Worm (Caenorhabditis elegans) whole organism, early embryonic: Measurements from ENCODE around the gene ZK896.4.

Experiments used
- ama-1 ChIP-seq: fragments of 150-350 bp; optimal IDR thresholded peaks from 2 replicates; lab custom pipeline; 2014
- ceh-36 ChIP-seq: sonication (generic microtip); optimal IDR thresholded peaks from 2 replicates; lab custom pipeline; 2016; ENCODE audit warnings: missing genetic modification characterization, inconsistent platforms, missing compliant biosample characterization
- ets-7 ChIP-seq: sonication (generic microtip); optimal IDR thresholded peaks from 2 replicates; lab custom pipeline; 2016; ENCODE audit warnings: missing genotype, missing genetic modification characterization, missing compliant biosample characterization
- pes-1 ChIP-seq: fragments of 200-800 bp; sonication (Bioruptor generic); IDR thresholded peaks from 2 replicates; pipeline ENCODE4 v1.3.6; 2022; ENCODE audit warnings: missing genetic modification reagents, missing genetic modification characterization, missing compliant biosample characterization
- scrt-1 ChIP-seq: fragments of 200-800 bp; sonication (Bioruptor generic); IDR thresholded peaks from 2 replicates; pipeline ENCODE4 v1.3.6; 2022; ENCODE audit warnings: missing genetic modification characterization, missing compliant biosample characterization

DNA sequence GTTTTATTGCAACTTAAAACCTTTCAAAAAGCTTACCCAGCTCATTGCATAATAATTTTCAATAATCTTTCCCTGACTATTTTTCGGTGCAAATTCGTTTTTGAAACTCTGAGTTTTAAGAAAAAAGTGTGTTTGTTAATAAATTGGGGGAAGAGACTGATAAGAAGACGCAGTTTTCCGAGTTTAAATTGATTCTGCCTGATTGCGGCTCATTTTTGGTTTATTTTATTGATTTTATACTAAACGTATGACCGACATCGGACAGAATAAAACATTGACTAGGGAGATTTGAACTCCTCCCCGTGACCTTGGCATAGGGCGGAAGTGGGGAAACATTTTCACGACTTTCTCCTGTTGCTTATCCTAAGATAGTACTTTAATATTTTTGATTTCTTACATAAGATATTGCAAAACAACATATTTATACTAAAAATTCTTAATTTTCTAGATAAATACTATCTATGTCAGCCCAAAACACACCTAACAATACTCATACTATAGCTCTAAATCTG, 13.3 kb upstream of the ZK896.4 start, which contains the start of gene K08D8.7:
- TF ChIP-seq ceh-36 (no peak), pes-1 (no peak), ets-7 (tag; lab: Kevin White, UChicago) (no peak), ama-1 (lab: Kevin White, UChicago) (no peak), scrt-1 (no peak)
